Worm (Caenorhabditis elegans) whole organism, L3 larva: ENCODE data around the gene F07C6.2.

Source experiments
- aly-2 ChIP-seq: fragments of 150-350 bp; optimal IDR thresholded peaks from 2 replicates; lab custom pipeline; 2014; ENCODE audit warnings: missing biosample characterization, missing genetic modification characterization
- ceh-9 ChIP-seq: sonication (generic microtip); optimal IDR thresholded peaks from 2 replicates; lab custom pipeline; 2018; ENCODE audit warnings: missing biosample characterization, missing genetic modification characterization
- lin-15B ChIP-seq: fragments of 150-350 bp; optimal IDR thresholded peaks from 2 replicates; lab custom pipeline; 2014; ENCODE audit warnings: missing biosample characterization, missing genetic modification characterization

DNA sequence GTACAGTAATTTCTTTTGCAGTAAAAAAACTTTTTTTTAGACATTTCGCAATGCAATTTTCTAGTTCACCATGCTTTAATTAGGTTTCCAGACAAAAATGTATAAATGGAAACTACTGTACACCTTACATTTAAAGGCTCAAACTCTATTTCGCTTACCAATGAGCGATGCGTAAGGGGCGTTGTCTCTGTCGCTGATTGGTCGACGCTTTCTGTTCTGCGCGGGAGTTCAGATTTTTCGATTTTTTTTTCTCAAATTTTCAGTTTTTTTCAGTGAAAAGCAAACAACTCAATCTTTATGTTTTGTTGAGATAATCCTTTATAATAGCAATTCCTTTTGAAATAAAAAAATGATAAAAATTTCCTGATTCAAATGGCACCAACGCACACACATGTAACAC lies 36.8 kb upstream of the F07C6.2 start:
- TF ChIP-seq aly-2 (tag; lab: Kevin White, UChicago), result no peak
- no peak for TF ChIP-seq lin-15B (tag; lab: Kevin White, UChicago)
- no peak for TF ChIP-seq ceh-9
